Worm (Caenorhabditis elegans): ENCODE results near the gene lst-2.

DNA sequence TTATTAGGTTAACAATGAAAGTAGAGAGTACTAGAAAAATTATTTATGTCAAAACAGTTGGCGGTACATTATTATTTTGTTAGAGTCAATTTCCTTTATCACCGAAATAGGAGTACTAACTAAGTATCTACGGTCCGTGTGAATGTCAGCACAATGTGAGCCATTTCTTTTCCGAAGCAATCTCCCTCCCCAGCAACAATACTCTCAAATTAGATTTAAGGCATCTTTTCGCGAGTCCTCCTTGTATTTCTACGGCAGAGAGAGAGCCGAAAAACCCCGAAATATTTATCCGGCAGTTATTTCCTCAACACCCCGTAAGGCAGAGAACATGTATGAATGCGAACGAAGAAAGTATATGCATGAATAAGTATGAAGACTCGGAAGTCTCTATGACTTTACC, 32.1 kb upstream of the lst-2 start:
- TF ChIP-seq zfh-2 (GFP tag; conservative IDR thresholded peaks at IDR 0.05) (no peak), sptf-2 (GFP tag; optimal IDR thresholded peaks at IDR 0.05) (no peak), snpc-4 (GFP tag; optimal IDR thresholded peaks at IDR 0.05) (no peak), snpc-4 (tag; optimal IDR thresholded peaks at IDR 0.05) (no peak), attf-5 (GFP tag; optimal IDR thresholded peaks at IDR 0.05) (no peak), somi-1 (GFP tag; optimal IDR thresholded peaks at IDR 0.05) (no peak), unc-130 (GFP tag; optimal IDR thresholded peaks at IDR 0.05) (no peak), Y79H2A.3 (GFP tag; conservative IDR thresholded peaks at IDR 0.05) (no peak), unc-62 (GFP tag; optimal IDR thresholded peaks at IDR 0.05) (no peak)

All from whole organism, young adult.